Worm (Caenorhabditis elegans): ENCODE results near the gene Y43F8B.24.
"Not testable (repeated sequence)": the region's sequence is repeated elsewhere in the genome, so short reads cannot be mapped to it uniquely, and the experiment has no call there.

Y43F8B.24 gene

ce11 chrV:19466775-19467174 is 9.6 kb downstream of the Y43F8B.24 start:
- TF ChIP-seq snpc-4 (GFP tag; optimal IDR thresholded peaks at IDR 0.05), result not testable (repeated sequence)
- TF ChIP-seq snpc-4 (tag; optimal IDR thresholded peaks at IDR 0.05), result peak in 2 of 4 experiments; percentile 57 to 82

ce11 chrV:19467574-19467973 is 10.4 kb downstream of the Y43F8B.24 start, which contains the start of gene Y43F8B.23:
Y43F8B.23 (minus strand) TSS chrV:19467648.
- TF ChIP-seq nhr-80 (tag; optimal IDR thresholded peaks at IDR 0.05), result peak; percentile 77
- TF ChIP-seq rcor-1 (GFP tag; IDR thresholded peaks at IDR 0.05), result no peak
- TF ChIP-seq cebp-1 (GFP tag; IDR thresholded peaks at IDR 0.05), result peak; percentile 31; the same call in 1 of the 2 replicates
- peak; percentile 41 for TF ChIP-seq cebp-1 (tag; optimal IDR thresholded peaks at IDR 0.05)

- TF ChIP-seq dpl-1 (GFP tag; optimal IDR thresholded peaks at IDR 0.05) (no peak), let-607 (tag; optimal IDR thresholded peaks at IDR 0.05) (no peak), akir-1 (GFP tag; optimal IDR thresholded peaks at IDR 0.05) (no peak), bed-2 (GFP tag; IDR thresholded peaks at IDR 0.05) (no peak), ZK185.1 (tag; optimal IDR thresholded peaks at IDR 0.05; ENCODE audit: poor library complexity, severe bottlenecking) (no peak), sdz-38 (tag; optimal IDR thresholded peaks at IDR 0.05) (no peak), F37B4.10 (GFP tag; IDR thresholded peaks at IDR 0.05) (no peak)
Measured at ce11 chrV:19468083-19468482, 10.9 kb downstream of the Y43F8B.24 start, which contains the start of gene Y43F8B.12. Y43F8B.12 (plus strand) TSS chrV:19468383.

ce11 chrV:19470385-19470784 is 13.2 kb downstream of the Y43F8B.24 start, which contains the start of gene Y43F8B.11:
Y43F8B.11 (plus strand) TSS chrV:19470685.
- no peak for TF ChIP-seq F52B5.7 (tag; optimal IDR thresholded peaks at IDR 0.05)
- TF ChIP-seq bed-1 (GFP tag; IDR thresholded peaks at IDR 0.05), result no peak
- TF ChIP-seq Y95B8A.8 (GFP tag; IDR thresholded peaks at IDR 0.05), result no peak
- TF ChIP-seq nhr-179 (tag; optimal IDR thresholded peaks at IDR 0.05), result no peak
- TF ChIP-seq C06A6.2 (GFP tag; conservative IDR thresholded peaks at IDR 0.05), result no peak
- no peak for TF ChIP-seq K11D2.4 (GFP tag; IDR thresholded peaks at IDR 0.05)
- TF ChIP-seq xnd-1 (tag; optimal IDR thresholded peaks at IDR 0.05), result no peak

- peak; percentile 16; the same call in 1 of the 2 replicates for TF ChIP-seq egrh-3 (GFP tag; IDR thresholded peaks at IDR 0.05)
- TF ChIP-seq ceh-27 (GFP tag; optimal IDR thresholded peaks at IDR 0.05), result no peak
- TF ChIP-seq nhr-80 (tag; optimal IDR thresholded peaks at IDR 0.05), result no peak
- no peak for TF ChIP-seq lag-1 (GFP tag; IDR thresholded peaks at IDR 0.05)
- TF ChIP-seq ZK185.1 (tag; optimal IDR thresholded peaks at IDR 0.05; ENCODE audit: poor library complexity, severe bottlenecking), result no peak
- TF ChIP-seq attf-5 (GFP tag; optimal IDR thresholded peaks at IDR 0.05), result no peak
- TF ChIP-seq ets-4 (GFP tag; optimal IDR thresholded peaks at IDR 0.05), result no peak
- TF ChIP-seq madf-10 (tag; optimal IDR thresholded peaks at IDR 0.05), result no peak
Measured at ce11 chrV:19473842-19474514, 16.8 kb downstream of the Y43F8B.24 start, which contains the start of gene Y43F8B.10. Y43F8B.10 (plus strand) TSS chrV:19474464.

ce11 chrV:19477302-19477701 is 20.1 kb downstream of the Y43F8B.24 start:
- TF ChIP-seq madf-6 (GFP tag; IDR thresholded peaks at IDR 0.05), result no peak
- no peak for TF ChIP-seq lsl-1 (GFP tag; optimal IDR thresholded peaks at IDR 0.05)
- no peak for TF ChIP-seq ets-4 (GFP tag; optimal IDR thresholded peaks at IDR 0.05)
- TF ChIP-seq fkh-3 (tag; optimal IDR thresholded peaks at IDR 0.05), result no peak
- TF ChIP-seq ztf-28 (GFP tag; IDR thresholded peaks at IDR 0.05), result no peak
- no peak for TF ChIP-seq cebp-2 (GFP tag; IDR thresholded peaks at IDR 0.05)
- TF ChIP-seq ztf-6 (GFP tag; IDR thresholded peaks at IDR 0.05), result no peak
- TF ChIP-seq zfh-2 (GFP tag; conservative IDR thresholded peaks at IDR 0.05), result no peak
- TF ChIP-seq nfya-2 (GFP tag; IDR thresholded peaks at IDR 0.05), result no peak
- no peak for TF ChIP-seq dox-1 (GFP tag; IDR thresholded peaks at IDR 0.05)
- no peak for TF ChIP-seq tbp1 (GFP tag; optimal IDR thresholded peaks at IDR 0.05)
- TF ChIP-seq F55B11.4 (tag; optimal IDR thresholded peaks at IDR 0.05; ENCODE audit: borderline replicate concordance, insufficient read depth), result no peak
- TF ChIP-seq ceh-79 (tag; optimal IDR thresholded peaks at IDR 0.05), result no peak
